Worm (Caenorhabditis elegans): ENCODE results near the gene coq-5.
A peak's percentile ranks its signal among the peaks of the same experiment; 100 is the strongest.

Gene coq-5

ce11 chrIII:7858407-7859029, at the start of gene coq-5, which contains the start of gene ufm-1:
coq-5 (minus strand) TSS chrIII:7858457.
ufm-1 (plus strand) TSS chrIII:7858979.
- TF ChIP-seq ets-4 (tag; optimal IDR thresholded peaks at IDR 0.05) (peak; percentile 49), fax-1 (tag; optimal IDR thresholded peaks at IDR 0.05) (peak; percentile 0), rnt-1 (tag; optimal IDR thresholded peaks at IDR 0.05) (no peak), hlh-6 (tag; optimal IDR thresholded peaks at IDR 0.05) (no peak), odd-2 (tag; optimal IDR thresholded peaks at IDR 0.05) (no peak), dve-1 (tag; optimal IDR thresholded peaks at IDR 0.05) (no peak), pqm-1 (tag; optimal IDR thresholded peaks at IDR 0.05) (peak; percentile 33), ceh-48 (tag; optimal IDR thresholded peaks at IDR 0.05) (no peak), ceh-2 (tag; optimal IDR thresholded peaks at IDR 0.05) (peak; percentile 69), hlh-8 (tag; optimal IDR thresholded peaks at IDR 0.05) (peak; percentile 1), unc-42 (tag; optimal IDR thresholded peaks at IDR 0.05) (peak; percentile 11), C08G9.2 (tag; optimal IDR thresholded peaks at IDR 0.05) (peak; percentile 73), unc-86 (tag; optimal IDR thresholded peaks at IDR 0.05) (no peak), zip-5 (tag; optimal IDR thresholded peaks at IDR 0.05) (peak; percentile 47), ceh-14 (tag; optimal IDR thresholded peaks at IDR 0.05) (peak; percentile 14), tbx-7 (tag; optimal IDR thresholded peaks at IDR 0.05) (peak; percentile 42), nhr-232 (tag; optimal IDR thresholded peaks at IDR 0.05) (no peak), ceh-24 (tag; optimal IDR thresholded peaks at IDR 0.05) (no peak), eyg-1 (tag; optimal IDR thresholded peaks at IDR 0.05) (no peak), pat-9 (tag; optimal IDR thresholded peaks at IDR 0.05) (no peak), tbx-2 (tag; optimal IDR thresholded peaks at IDR 0.05) (peak; percentile 14), elt-2 (tag; optimal IDR thresholded peaks at IDR 0.05) (peak; percentile 31), ceh-31 (tag; optimal IDR thresholded peaks at IDR 0.05) (peak; percentile 77)

ce11 chrIII:7907515-7907914, 49.3 kb upstream of the coq-5 start, which contains the start of gene pcp-5:
pcp-5 (minus strand) TSS chrIII:7907615.
- TF ChIP-seq K02D7.2 (tag; optimal IDR thresholded peaks at IDR 0.05) (no peak), unc-55 (GFP tag; optimal IDR thresholded peaks at IDR 0.05) (peak; percentile 6), sox-2 (GFP tag; IDR thresholded peaks at IDR 0.05) (no peak)

- TF ChIP-seq dve-1 (tag; optimal IDR thresholded peaks at IDR 0.05) (no peak), fkh-6 (tag; optimal IDR thresholded peaks at IDR 0.05) (no peak), hlh-6 (tag; optimal IDR thresholded peaks at IDR 0.05) (no peak), ahr-1 (tag; optimal IDR thresholded peaks at IDR 0.05) (no peak), ceh-9 (tag; optimal IDR thresholded peaks at IDR 0.05) (no peak), ceh-48 (tag; optimal IDR thresholded peaks at IDR 0.05) (no peak), ceh-22 (tag; optimal IDR thresholded peaks at IDR 0.05) (no peak), unc-86 (tag; optimal IDR thresholded peaks at IDR 0.05) (no peak), hlh-8 (tag; optimal IDR thresholded peaks at IDR 0.05) (no peak), K02D7.2 (tag; optimal IDR thresholded peaks at IDR 0.05) (no peak), ttx-3 (tag; optimal IDR thresholded peaks at IDR 0.05) (no peak), tbx-2 (tag; optimal IDR thresholded peaks at IDR 0.05) (no peak), ceh-24 (tag; optimal IDR thresholded peaks at IDR 0.05) (no peak), odd-2 (tag; optimal IDR thresholded peaks at IDR 0.05) (no peak), nfya-1 (tag; optimal IDR thresholded peaks at IDR 0.05) (no peak), mec-3 (tag; optimal IDR thresholded peaks at IDR 0.05; ENCODE audit: borderline replicate concordance) (no peak), ama-1 (optimal IDR thresholded peaks at IDR 0.05) (no peak), ets-4 (tag; optimal IDR thresholded peaks at IDR 0.05) (no peak), eyg-1 (tag; optimal IDR thresholded peaks at IDR 0.05) (no peak)
Measured at ce11 chrIII:7903427-7903826, 45.2 kb upstream of the coq-5 start.

DNA sequence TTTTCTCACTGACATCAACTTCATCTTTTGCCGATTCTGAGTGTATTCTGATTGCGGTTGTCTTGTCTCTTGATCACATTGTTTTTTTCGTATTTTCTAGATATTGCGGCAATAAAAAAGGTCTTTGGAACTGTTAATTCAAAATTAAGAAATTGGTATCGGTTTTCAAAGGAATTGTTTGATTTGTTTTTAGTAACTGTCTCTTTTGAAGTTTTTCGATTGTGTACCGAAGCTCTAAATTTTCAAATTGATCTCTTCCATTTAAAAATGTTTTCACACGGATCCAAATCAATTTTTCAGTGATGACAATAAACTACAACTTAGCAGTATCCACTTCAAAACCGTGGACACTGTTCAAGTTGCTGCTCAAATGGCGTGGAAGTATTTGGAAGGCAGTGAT, 42.5 kb upstream of the coq-5 start, which contains the start of gene best-24:
Gene best-24 (plus strand): TSS at position 301 of the 400 bp plus-strand sequence.
- TF ChIP-seq pat-9 (tag; optimal IDR thresholded peaks at IDR 0.05) (no peak), ceh-48 (tag; optimal IDR thresholded peaks at IDR 0.05) (no peak), ceh-9 (tag; optimal IDR thresholded peaks at IDR 0.05) (no peak)

Measured in whole organism, late embryonic.